Worm (Caenorhabditis elegans) whole organism, L3 larva: ENCODE data around the gene C17C3.1.

Source experiments
- R02D3.7 ChIP-seq: fragments of 150-350 bp; optimal IDR thresholded peaks from 2 replicates; lab custom pipeline; 2014; ENCODE audit warnings: missing biosample characterization, missing genetic modification characterization
- ZK546.5 ChIP-seq: sonication (generic microtip); optimal IDR thresholded peaks from 2 replicates; lab custom pipeline; 2017; ENCODE audit warnings: missing biosample characterization, missing genetic modification characterization
- ceh-16 ChIP-seq: sonication (generic microtip); optimal IDR thresholded peaks from 2 replicates; lab custom pipeline; 2017; ENCODE audit warnings: missing biosample characterization, missing genetic modification characterization
- ceh-28 ChIP-seq: fragments of 150-350 bp; optimal IDR thresholded peaks from 2 replicates; lab custom pipeline; 2014; ENCODE audit warnings: missing biosample characterization, missing genetic modification reagents, missing genetic modification characterization
- ceh-82 ChIP-seq: fragments of 150-350 bp; optimal IDR thresholded peaks from 2 replicates; lab custom pipeline; 2014; ENCODE audit warnings: missing biosample characterization, missing genetic modification characterization
- egl-5 ChIP-seq: fragments of 150-350 bp; optimal IDR thresholded peaks from 2 replicates; lab custom pipeline; 2017; ENCODE audit warnings: missing biosample characterization, missing genetic modification reagents, missing genetic modification characterization, inconsistent platforms
- elt-2 ChIP-seq: sonication (generic microtip); optimal IDR thresholded peaks from 2 replicates; lab custom pipeline; 2016; ENCODE audit warnings: missing genetic modification reagents, mild to moderate bottlenecking, missing genetic modification characterization, missing compliant biosample characterization
- elt-3 ChIP-seq, 3 experiments: fragments of 150-350 bp in 1 of 3; sonication (generic microtip) in 2 of 3; optimal IDR thresholded peaks; 2 replicates in 2 of 3; 4 replicates in 1 of 3; lab custom pipeline; 2014 to 2017; ENCODE audit warnings: missing biosample characterization in 3 of 3, missing genetic modification characterization in 3 of 3
- eor-1 ChIP-seq, 2 experiments: fragments of 150-350 bp; optimal IDR thresholded peaks; 2 replicates each; lab custom pipeline; 2014 to 2018; ENCODE audit warnings: missing biosample characterization in 2 of 2, missing genetic modification characterization in 2 of 2
- fkh-10 ChIP-seq: sonication (generic microtip); optimal IDR thresholded peaks from 2 replicates; lab custom pipeline; 2017; ENCODE audit warnings: missing biosample characterization, missing genetic modification reagents, missing genetic modification characterization
- fkh-2 ChIP-seq: fragments of 150-350 bp; optimal IDR thresholded peaks from 2 replicates; lab custom pipeline; 2014; ENCODE audit warnings: missing biosample characterization, missing genetic modification reagents, missing genetic modification characterization
- fos-1 ChIP-seq: fragments of 150-350 bp; optimal IDR thresholded peaks from 2 replicates; lab custom pipeline; 2014; ENCODE audit warnings: missing biosample characterization, missing genetic modification characterization
- hmg-11 ChIP-seq: sonication (generic microtip); optimal IDR thresholded peaks from 2 replicates; lab custom pipeline; 2016; ENCODE audit warnings: missing genetic modification characterization, missing compliant biosample characterization
- jun-1 ChIP-seq: fragments of 150-350 bp; optimal IDR thresholded peaks from 2 replicates; lab custom pipeline; 2014; ENCODE audit warnings: missing biosample characterization, missing genetic modification reagents, missing genetic modification characterization
- lin-15B ChIP-seq: fragments of 150-350 bp; optimal IDR thresholded peaks from 2 replicates; lab custom pipeline; 2014; ENCODE audit warnings: missing biosample characterization, missing genetic modification characterization
- lin-39 ChIP-seq: fragments of 150-350 bp; optimal IDR thresholded peaks from 2 replicates; lab custom pipeline; 2018; ENCODE audit warnings: missing biosample characterization, missing genetic modification reagents, missing genetic modification characterization
- lsy-12 ChIP-seq: sonication (generic microtip); optimal IDR thresholded peaks from 2 replicates; lab custom pipeline; 2016; ENCODE audit warnings: mild to moderate bottlenecking, missing genetic modification characterization, missing compliant biosample characterization
- nhr-11 ChIP-seq: fragments of 150-350 bp; optimal IDR thresholded peaks from 2 replicates; lab custom pipeline; 2014; ENCODE audit warnings: missing biosample characterization, missing genetic modification characterization
- nhr-12 ChIP-seq: fragments of 150-350 bp; optimal IDR thresholded peaks from 2 replicates; lab custom pipeline; 2014; ENCODE audit warnings: missing biosample characterization, missing genetic modification characterization
- nhr-43 ChIP-seq: sonication (generic microtip); optimal IDR thresholded peaks from 2 replicates; lab custom pipeline; 2016; ENCODE audit warnings: mild to moderate bottlenecking, missing genetic modification characterization, missing compliant biosample characterization; ENCODE audit not compliant: poor library complexity, severe bottlenecking
- pha-4 ChIP-seq: fragments of 150-350 bp; optimal IDR thresholded peaks from 2 replicates; lab custom pipeline; 2014; ENCODE audit warnings: missing biosample characterization, missing genetic modification reagents, missing genetic modification characterization
- pqm-1 ChIP-seq: fragments of 150-350 bp; optimal IDR thresholded peaks from 2 replicates; lab custom pipeline; 2017; ENCODE audit warnings: missing biosample characterization, missing genetic modification characterization, inconsistent platforms
- sea-2 ChIP-seq: fragments of 150-350 bp; sonication (generic microtip); optimal IDR thresholded peaks from 4 replicates; lab custom pipeline; 2014; ENCODE audit warnings: missing biosample characterization, missing genetic modification reagents, missing genetic modification characterization
- skn-1 ChIP-seq: fragments of 150-350 bp; optimal IDR thresholded peaks from 2 replicates; lab custom pipeline; 2014; ENCODE audit warnings: missing biosample characterization, missing genetic modification characterization
- tbx-2 ChIP-seq: sonication (generic microtip); optimal IDR thresholded peaks from 2 replicates; lab custom pipeline; 2016; ENCODE audit warnings: mild to moderate bottlenecking, missing genetic modification characterization, missing compliant biosample characterization
- unc-39 ChIP-seq: sonication (generic microtip); optimal IDR thresholded peaks from 4 replicates; lab custom pipeline; 2017; ENCODE audit warnings: missing biosample characterization, missing genetic modification characterization
- unc-62 ChIP-seq: fragments of 150-350 bp; sonication (generic microtip); optimal IDR thresholded peaks from 4 replicates; lab custom pipeline; 2014; ENCODE audit warnings: missing biosample characterization, missing genetic modification reagents, missing genetic modification characterization
- zag-1 ChIP-seq: fragments of 150-350 bp; optimal IDR thresholded peaks from 2 replicates; lab custom pipeline; 2014; ENCODE audit warnings: missing biosample characterization, missing genetic modification characterization
- ztf-11 ChIP-seq: fragments of 150-350 bp; optimal IDR thresholded peaks from 2 replicates; lab custom pipeline; 2014; ENCODE audit warnings: missing biosample characterization, missing genetic modification characterization
- ztf-4 ChIP-seq: fragments of 150-350 bp; optimal IDR thresholded peaks from 2 replicates; lab custom pipeline; 2014; ENCODE audit warnings: missing biosample characterization, missing genetic modification characterization

The C17C3.1 gene

ce11 chrII:5549746-5550145 lies 20.6 kb upstream of the C17C3.1 start, which contains the start of gene C17C3.6:
Gene C17C3.6, plus strand, starts transcription at chrII:5550046.
- TF ChIP-seq skn-1 (no peak), egl-5 (no peak), nhr-43 (tag; lab: Kevin White, UChicago) (no peak), pha-4 (tag; lab: Kevin White, UChicago) (no peak)

DNA sequence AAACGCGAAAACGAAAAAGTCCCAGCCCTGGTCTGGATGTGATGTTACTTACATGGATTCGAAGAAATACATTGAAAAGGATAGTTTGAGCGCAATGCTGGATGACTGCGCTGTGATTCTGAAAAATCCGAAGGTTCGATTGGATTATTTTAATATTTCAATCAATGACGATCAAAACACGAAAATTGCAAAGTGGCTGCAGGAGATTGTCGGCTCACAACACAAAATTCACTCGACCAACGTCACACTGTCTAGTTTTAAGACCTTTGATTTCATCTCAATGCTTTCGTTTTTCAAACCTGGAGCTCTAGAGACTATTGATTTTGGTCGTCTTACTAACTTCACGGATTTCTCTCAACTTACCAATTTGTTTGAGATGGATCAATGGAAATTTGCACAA lies 18.9 kb upstream of the C17C3.1 start, which contains the start of gene C17C3.5:
TSS of gene C17C3.5 (plus strand) at position 301 of the 400 bp plus-strand sequence.
- TF ChIP-seq lin-15B (tag; lab: Kevin White, UChicago): no peak
- TF ChIP-seq ztf-4 (tag; lab: Kevin White, UChicago): no peak
- TF ChIP-seq jun-1: no peak
- no peak for TF ChIP-seq ceh-82
- TF ChIP-seq pha-4 (tag; lab: Kevin White, UChicago): no peak
- no peak for TF ChIP-seq lsy-12 (tag; lab: Kevin White, UChicago)
- no peak for TF ChIP-seq ceh-28 (tag; lab: Kevin White, UChicago)
- TF ChIP-seq nhr-11 (tag; lab: Kevin White, UChicago): no peak
- no peak for TF ChIP-seq pqm-1 (tag; lab: Kevin White, UChicago)
- TF ChIP-seq ceh-16 (tag; lab: Kevin White, UChicago): no peak
- no peak for TF ChIP-seq ztf-11 (tag; lab: Kevin White, UChicago)
- no peak for TF ChIP-seq R02D3.7 (tag; lab: Kevin White, UChicago)
- TF ChIP-seq nhr-12 (tag; lab: Kevin White, UChicago): no peak
- no peak for TF ChIP-seq fkh-2 (tag; lab: Kevin White, UChicago)
- TF ChIP-seq tbx-2 (tag; lab: Kevin White, UChicago): no peak
- no peak for TF ChIP-seq elt-3 (tag; optimal IDR thresholded peaks at IDR 0.05; lab: Kevin White, UChicago)
- TF ChIP-seq fkh-10 (GFP tag; lab: Kevin White, UChicago): no peak
- TF ChIP-seq egl-5: no peak
- TF ChIP-seq ZK546.5 (tag; lab: Kevin White, UChicago): no peak

DNA sequence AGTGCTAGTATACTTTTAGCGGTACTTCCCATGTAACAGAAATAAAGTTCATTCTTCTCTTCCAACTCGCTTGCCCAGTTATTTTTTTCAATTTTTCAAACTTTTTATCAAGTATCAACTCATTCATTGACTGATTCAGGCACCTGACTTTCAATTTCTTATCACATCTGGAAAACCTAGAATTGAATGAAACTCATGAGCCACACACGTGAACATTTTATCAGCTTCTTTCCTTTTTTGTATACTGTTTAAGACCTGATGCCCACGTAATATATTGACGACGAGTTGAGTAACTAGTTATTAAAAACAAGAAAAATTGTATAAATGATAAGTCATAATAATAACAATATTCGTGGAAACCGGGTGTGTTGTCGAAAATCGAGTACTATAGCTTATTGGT lies 16.8 kb upstream of the C17C3.1 start:
- peak; percentile 95 for TF ChIP-seq pqm-1 (tag; lab: Kevin White, UChicago)
- TF ChIP-seq fos-1 (tag; lab: Kevin White, UChicago): no peak
- no peak for TF ChIP-seq fkh-10 (GFP tag; lab: Kevin White, UChicago)
- TF ChIP-seq lin-39: no peak
- TF ChIP-seq elt-2 (tag; lab: Kevin White, UChicago): peak; percentile 92
- peak; percentile 67 for TF ChIP-seq pha-4 (tag; lab: Kevin White, UChicago)

- TF ChIP-seq sea-2 (no peak), eor-1 (tag; optimal IDR thresholded peaks at IDR 0.05; lab: Kevin White, UChicago) (no peak)
- TF ChIP-seq, all 47 proteins: peak for 0
Observed at ce11 chrII:5554317-5554716, 16.1 kb upstream of the C17C3.1 start, which contains the start of gene ins-12. Gene ins-12, plus strand, starts transcription at chrII:5554617.

- TF ChIP-seq pqm-1 (tag; lab: Kevin White, UChicago) (peak; percentile 24), unc-62 (GFP tag; lab: Kevin White, UChicago) (no peak), R02D3.7 (tag; lab: Kevin White, UChicago) (no peak), elt-2 (tag; lab: Kevin White, UChicago) (peak; percentile 33), hmg-11 (no peak), zag-1 (tag; lab: Kevin White, UChicago) (no peak), sea-2 (no peak)
- TF ChIP-seq, all 47 proteins: peak for 2
Observed at ce11 chrII:5554788-5555187, 15.6 kb upstream of the C17C3.1 start.

ce11 chrII:5555522-5555921 lies 14.8 kb upstream of the C17C3.1 start:
- no peak for TF ChIP-seq ZK546.5 (tag; lab: Kevin White, UChicago)
- peak; percentile 72 for TF ChIP-seq elt-2 (tag; lab: Kevin White, UChicago)
- no peak for TF ChIP-seq ztf-11 (tag; lab: Kevin White, UChicago)
- TF ChIP-seq, all 47 proteins: peak for 1

ce11 chrII:5556431-5556830 lies 13.9 kb upstream of the C17C3.1 start, which contains the start of gene ins-11:
Gene ins-11, plus strand, starts transcription at chrII:5556731.
- no peak for TF ChIP-seq nhr-43 (tag; lab: Kevin White, UChicago)
- no peak for TF ChIP-seq lsy-12 (tag; lab: Kevin White, UChicago)
- no peak for TF ChIP-seq elt-2 (tag; lab: Kevin White, UChicago)
- TF ChIP-seq nhr-12 (tag; lab: Kevin White, UChicago): no peak
- no peak for TF ChIP-seq unc-39
